Worm (Caenorhabditis elegans) whole organism, L3 larva: ENCODE measurements around the gene F41E6.17.

Experiments
- aly-2 ChIP-seq: fragments of 150-350 bp; optimal IDR thresholded peaks from 2 replicates; lab custom pipeline; 2014; ENCODE audit warnings: missing biosample characterization, missing genetic modification characterization
- ama-1 ChIP-seq: fragments of 150-350 bp; optimal IDR thresholded peaks from 2 replicates; lab custom pipeline; 2018
- eor-1 ChIP-seq, 2 experiments: fragments of 150-350 bp; optimal IDR thresholded peaks; 2 replicates each; lab custom pipeline; 2014 to 2018; ENCODE audit warnings: missing biosample characterization in 2 of 2, missing genetic modification characterization in 2 of 2
- jun-1 ChIP-seq: fragments of 150-350 bp; optimal IDR thresholded peaks from 2 replicates; lab custom pipeline; 2014; ENCODE audit warnings: missing biosample characterization, missing genetic modification reagents, missing genetic modification characterization
- lin-39 ChIP-seq: fragments of 150-350 bp; optimal IDR thresholded peaks from 2 replicates; lab custom pipeline; 2018; ENCODE audit warnings: missing biosample characterization, missing genetic modification reagents, missing genetic modification characterization
- nhr-11 ChIP-seq: fragments of 150-350 bp; optimal IDR thresholded peaks from 2 replicates; lab custom pipeline; 2014; ENCODE audit warnings: missing biosample characterization, missing genetic modification characterization
- nhr-237 ChIP-seq: fragments of 150-350 bp; optimal IDR thresholded peaks from 2 replicates; lab custom pipeline; 2014; ENCODE audit warnings: missing biosample characterization, missing genetic modification characterization
- nhr-25 ChIP-seq: sonication (generic microtip); optimal IDR thresholded peaks from 2 replicates; lab custom pipeline; 2017; ENCODE audit warnings: missing biosample characterization, missing genetic modification characterization
- nhr-28 ChIP-seq: fragments of 150-350 bp; optimal IDR thresholded peaks from 2 replicates; lab custom pipeline; 2014; ENCODE audit warnings: missing biosample characterization, missing genetic modification characterization
- nhr-77 ChIP-seq: fragments of 150-350 bp; optimal IDR thresholded peaks from 2 replicates; lab custom pipeline; 2014; ENCODE audit warnings: missing biosample characterization, missing genetic modification characterization
- sea-2 ChIP-seq: fragments of 150-350 bp; sonication (generic microtip); optimal IDR thresholded peaks from 4 replicates; lab custom pipeline; 2014; ENCODE audit warnings: missing biosample characterization, missing genetic modification reagents, missing genetic modification characterization
- snpc-4 ChIP-seq: fragments of 150-350 bp; optimal IDR thresholded peaks from 2 replicates; lab custom pipeline; 2014; ENCODE audit warnings: missing biosample characterization, missing genetic modification characterization

ce11 chrV:8648251-8648650 lies 24.4 kb downstream of the F41E6.17 start:
- TF ChIP-seq aly-2 (tag; lab: Kevin White, UChicago) (no peak), nhr-28 (no peak), jun-1 (peak; percentile 11), snpc-4 (tag; lab: Kevin White, UChicago) (no peak), lin-39 (tag; lab: Kevin White, UChicago) (no peak), nhr-25 (no peak), nhr-11 (tag; lab: Kevin White, UChicago) (no peak), eor-1 (tag; optimal IDR thresholded peaks at IDR 0.05; lab: Kevin White, UChicago) (no peak), nhr-237 (tag; lab: Kevin White, UChicago) (no peak), nhr-77 (tag; lab: Kevin White, UChicago) (no peak), ama-1 (no peak), sea-2 (GFP tag; lab: Kevin White, UChicago) (no peak)
